Fruit fly (Drosophila melanogaster) whole organism, prepupa: Measurements from ENCODE around the gene CG14411.

ENCODE experiments used
- Blimp-1 ChIP-seq: fragments of 200-800 bp; sonication (Bioruptor generic); optimal IDR thresholded peaks from 3 replicates; lab custom pipeline; 2017; ENCODE audit warnings: missing biosample characterization, missing genetic modification characterization, mild to moderate bottlenecking, moderate library complexity, missing genetic modification reagents
- CG10631 ChIP-seq: fragments of 200-800 bp; sonication (Bioruptor generic); optimal IDR thresholded peaks from 2 replicates; lab custom pipeline; 2016; ENCODE audit warnings: missing biosample characterization, missing genetic modification characterization
- CG11294 ChIP-seq: fragments of 200-800 bp; sonication (Bioruptor generic); IDR thresholded peaks from 2 replicates; pipeline ENCODE4 v1.3.6; 2022; ENCODE audit warnings: missing biosample characterization, missing genetic modification characterization
- CG11762 ChIP-seq: fragments of 200-800 bp; sonication (Bioruptor generic); optimal IDR thresholded peaks from 3 replicates; lab custom pipeline; 2016; ENCODE audit warnings: missing biosample characterization, missing genetic modification characterization; ENCODE audit not compliant: insufficient read depth
- CG11902 ChIP-seq: fragments of 200-800 bp; sonication (Bioruptor generic); optimal IDR thresholded peaks from 3 replicates; lab custom pipeline; 2016; ENCODE audit warnings: missing biosample characterization, missing genetic modification characterization
- CG15336 ChIP-seq: fragments of 200-800 bp; sonication (Bioruptor generic); IDR thresholded peaks from 2 replicates; pipeline ENCODE4 v1.3.6; 2022; ENCODE audit warnings: missing biosample characterization, missing genetic modification characterization
- CG3032 ChIP-seq: fragments of 200-800 bp; optimal IDR thresholded peaks from 2 replicates; lab custom pipeline; 2019; ENCODE audit warnings: missing biosample characterization, mild to moderate bottlenecking, missing genetic modification characterization, moderate library complexity
- CG32006 ChIP-seq: fragments of 200-800 bp; sonication (Bioruptor generic); optimal IDR thresholded peaks from 3 replicates; lab custom pipeline; 2017; ENCODE audit warnings: missing biosample characterization, mild to moderate bottlenecking, missing genetic modification characterization
- CG34406 ChIP-seq: fragments of 200-800 bp; sonication (Bioruptor generic); optimal IDR thresholded peaks from 3 replicates; lab custom pipeline; 2016; ENCODE audit warnings: missing biosample characterization, missing genetic modification characterization
- CG6163 ChIP-seq: fragments of 200-800 bp; sonication (Bioruptor generic); IDR thresholded peaks from 3 replicates; pipeline ENCODE4 v1.3.6; 2022; ENCODE audit warnings: missing biosample characterization, missing genetic modification characterization
- CG6792 ChIP-seq: fragments of 200-800 bp; sonication (Bioruptor generic); optimal IDR thresholded peaks from 3 replicates; lab custom pipeline; 2016; ENCODE audit warnings: missing biosample characterization, missing genetic modification characterization
- CG6808 ChIP-seq: fragments of 200-800 bp; sonication (Bioruptor generic); optimal IDR thresholded peaks from 3 replicates; lab custom pipeline; 2017; ENCODE audit warnings: missing biosample characterization, missing genetic modification characterization, mild to moderate bottlenecking, moderate library complexity, missing genetic modification reagents
- CG6854 ChIP-seq: fragments of 200-800 bp; sonication (Bioruptor generic); optimal IDR thresholded peaks from 2 replicates; lab custom pipeline; 2017; ENCODE audit warnings: missing biosample characterization, mild to moderate bottlenecking, missing genetic modification characterization
- CG7368 ChIP-seq: fragments of 200-800 bp; sonication (Bioruptor generic); optimal IDR thresholded peaks from 3 replicates; lab custom pipeline; 2016; ENCODE audit warnings: missing biosample characterization, missing genetic modification characterization
- Eip75B ChIP-seq: fragments of 200-800 bp; sonication (Bioruptor generic); optimal IDR thresholded peaks from 3 replicates; lab custom pipeline; 2016; ENCODE audit warnings: missing biosample characterization, missing genetic modification characterization
- Eip78C ChIP-seq: fragments of 200-800 bp; sonication (Bioruptor generic); peaks from one replicate; lab custom pipeline; 2016; ENCODE audit warnings: missing biosample characterization, missing genetic modification characterization
- Eip93F ChIP-seq: fragments of 200-800 bp; sonication (Bioruptor generic); optimal IDR thresholded peaks from 2 replicates; lab custom pipeline; 2016; ENCODE audit warnings: missing biosample characterization, mild to moderate bottlenecking, missing genetic modification characterization
- Ets21C ChIP-seq: fragments of 200-800 bp; sonication (Bioruptor generic); optimal IDR thresholded peaks from 3 replicates; lab custom pipeline; 2016; ENCODE audit warnings: missing biosample characterization, missing genetic modification characterization
- Gug ChIP-seq: fragments of 200-800 bp; sonication (Bioruptor generic); IDR thresholded peaks from 2 replicates; pipeline ENCODE4 v1.3.6; 2022; ENCODE audit warnings: missing biosample characterization, missing genetic modification characterization
- Lpt ChIP-seq: fragments of 200-800 bp; sonication (Bioruptor generic); optimal IDR thresholded peaks from 3 replicates; lab custom pipeline; 2016; ENCODE audit warnings: missing biosample characterization, missing genetic modification characterization
- Met ChIP-seq: fragments of 200-800 bp; sonication (Bioruptor generic); optimal IDR thresholded peaks from 3 replicates; lab custom pipeline; 2016; ENCODE audit warnings: missing biosample characterization, missing genetic modification characterization
- OdsH ChIP-seq: fragments of 200-800 bp; sonication (Bioruptor generic); optimal IDR thresholded peaks from 3 replicates; lab custom pipeline; 2016; ENCODE audit warnings: missing biosample characterization, missing genetic modification characterization
- Smox ChIP-seq: fragments of 200-800 bp; sonication (Bioruptor generic); optimal IDR thresholded peaks from 3 replicates; lab custom pipeline; 2016; ENCODE audit warnings: missing biosample characterization, missing genetic modification characterization
- Sox102F ChIP-seq: fragments of 200-800 bp; sonication (Bioruptor generic); optimal IDR thresholded peaks from 2 replicates; lab custom pipeline; 2016; ENCODE audit warnings: missing biosample characterization, mild to moderate bottlenecking, missing genetic modification characterization
- Sox14 ChIP-seq: fragments of 200-800 bp; sonication (Bioruptor generic); optimal IDR thresholded peaks from 3 replicates; lab custom pipeline; 2016; ENCODE audit warnings: missing biosample characterization, missing genetic modification characterization
- achi ChIP-seq: fragments of 200-800 bp; sonication (Bioruptor generic); optimal IDR thresholded peaks from 3 replicates; lab custom pipeline; 2016; ENCODE audit warnings: missing biosample characterization, missing genetic modification characterization
- acj6 ChIP-seq: fragments of 200-800 bp; sonication (Bioruptor generic); optimal IDR thresholded peaks from 3 replicates; lab custom pipeline; 2016; ENCODE audit warnings: missing biosample characterization, missing genetic modification characterization
- eg ChIP-seq: fragments of 200-800 bp; sonication (Bioruptor generic); IDR thresholded peaks from 3 replicates; pipeline ENCODE4 v1.3.6; 2022; ENCODE audit warnings: missing biosample characterization, missing genetic modification characterization
- esn ChIP-seq: fragments of 200-800 bp; sonication (Bioruptor generic); optimal IDR thresholded peaks from 2 replicates; lab custom pipeline; 2016; ENCODE audit warnings: missing biosample characterization, mild to moderate bottlenecking, missing genetic modification characterization, moderate library complexity
- fd59A ChIP-seq: fragments of 200-800 bp; sonication (Bioruptor generic); optimal IDR thresholded peaks from 2 replicates; lab custom pipeline; 2017; ENCODE audit warnings: missing biosample characterization, mild to moderate bottlenecking, missing genetic modification characterization, missing genetic modification reagents
- fd85E ChIP-seq: fragments of 200-800 bp; sonication (Bioruptor generic); optimal IDR thresholded peaks from 3 replicates; lab custom pipeline; 2016; ENCODE audit warnings: missing biosample characterization, missing genetic modification characterization
- lz ChIP-seq: fragments of 200-800 bp; sonication (Bioruptor generic); optimal IDR thresholded peaks from 3 replicates; lab custom pipeline; 2016; ENCODE audit warnings: missing biosample characterization, missing genetic modification characterization
- net ChIP-seq: fragments of 200-800 bp; sonication (Bioruptor generic); optimal IDR thresholded peaks from 3 replicates; lab custom pipeline; 2016; ENCODE audit warnings: missing biosample characterization, missing genetic modification characterization
- salr ChIP-seq, 2 experiments: fragments of 200-800 bp; sonication (Bioruptor generic); optimal IDR thresholded peaks; 3 replicates each; lab custom pipeline; 2016 to 2018; ENCODE audit warnings: missing biosample characterization in 2 of 2, missing genetic modification characterization in 2 of 2, mild to moderate bottlenecking in 1 of 2
- spab ChIP-seq: fragments of 200-800 bp; sonication (Bioruptor generic); optimal IDR thresholded peaks from 2 replicates; lab custom pipeline; 2017; ENCODE audit warnings: missing biosample characterization, mild to moderate bottlenecking, missing genetic modification characterization, missing genetic modification reagents
- ss ChIP-seq, 2 experiments: fragments of 200-800 bp; sonication (Bioruptor generic); optimal IDR thresholded peaks; 2 replicates in 1 of 2; 3 replicates in 1 of 2; lab custom pipeline; 2017 to 2018; ENCODE audit warnings: mild to moderate bottlenecking in 2 of 2, missing biosample characterization in 2 of 2, missing genetic modification characterization in 2 of 2, moderate library complexity in 1 of 2
- svp ChIP-seq: fragments of 200-800 bp; sonication (Bioruptor generic); peaks from one replicate; lab custom pipeline; 2016; ENCODE audit warnings: missing biosample characterization, missing genetic modification characterization
- vri ChIP-seq: fragments of 200-800 bp; sonication (Bioruptor generic); optimal IDR thresholded peaks from 3 replicates; lab custom pipeline; 2016; ENCODE audit warnings: missing biosample characterization, mild to moderate bottlenecking, missing genetic modification characterization

CG14411 gene

DNA sequence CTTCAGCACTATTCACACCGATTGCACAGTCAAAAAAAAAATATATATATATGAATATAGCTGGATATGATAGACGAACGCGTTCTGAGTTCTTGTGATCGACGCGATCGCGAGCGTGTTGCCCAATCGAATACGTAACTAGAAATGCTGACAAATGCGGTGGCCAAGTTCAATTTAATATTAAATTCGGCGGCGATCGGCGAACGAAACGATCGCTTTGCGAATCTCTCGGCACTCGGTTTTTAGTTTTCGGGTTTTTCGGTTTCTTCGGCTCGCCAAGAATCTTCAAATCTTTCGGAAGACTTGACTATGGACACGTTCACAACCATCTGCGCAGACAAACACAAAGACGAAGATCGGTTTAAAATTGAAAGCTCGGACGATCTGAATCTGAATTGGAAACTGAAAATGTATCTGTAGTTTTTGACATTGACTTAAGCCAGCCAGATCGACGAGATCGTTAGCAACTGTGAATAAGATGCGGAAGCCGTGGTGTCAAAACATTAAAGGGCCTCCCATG is 20.8 kb downstream of the CG14411 start, which contains the start of gene CG9521:
Gene CG9521, minus strand, starts transcription at position 117 of the 520 bp plus-strand sequence.
- TF ChIP-seq Blimp-1 (GFP tag; lab: Kevin White, UChicago): no peak
- TF ChIP-seq salr (GFP tag; optimal IDR thresholded peaks at IDR 0.05; lab: Kevin White, UChicago): no peak
- TF ChIP-seq CG10631: no peak

DNA sequence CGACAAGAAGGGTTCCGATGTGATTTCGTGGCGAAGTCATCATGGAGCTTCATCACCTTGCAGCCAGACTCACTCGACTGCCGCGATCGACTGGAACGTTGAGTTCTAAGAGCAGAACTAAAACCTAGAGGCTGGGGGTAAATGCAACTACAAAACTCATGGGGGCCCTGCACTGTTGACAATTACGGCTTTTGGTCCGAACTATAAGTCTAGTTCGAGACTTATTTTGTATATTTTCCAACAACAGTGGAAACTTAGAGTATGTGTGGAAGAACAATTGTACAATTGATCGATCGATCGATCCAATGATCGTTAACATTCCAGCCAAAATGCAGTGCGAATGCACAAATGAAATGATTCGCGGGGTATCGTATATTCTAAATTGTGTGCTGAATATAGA is 23.8 kb downstream of the CG14411 start, which contains the start of gene CG9519:
Gene CG9519, minus strand, starts transcription at position 101 of the 400 bp plus-strand sequence.
- TF ChIP-seq Ets21C (GFP tag; lab: Kevin White, UChicago): no peak
- TF ChIP-seq net (GFP tag; lab: Kevin White, UChicago): no peak
- no peak for TF ChIP-seq CG15336 (GFP tag; lab: Robert Waterston, UW)
- TF ChIP-seq Smox (GFP tag; lab: Kevin White, UChicago): no peak
- TF ChIP-seq lz (GFP tag; lab: Kevin White, UChicago): no peak
- no peak for TF ChIP-seq Gug (GFP tag; lab: Robert Waterston, UW)
- TF ChIP-seq svp (GFP tag; lab: Kevin White, UChicago): no peak
- TF ChIP-seq Met (GFP tag; lab: Kevin White, UChicago): no peak
- TF ChIP-seq Lpt (GFP tag; lab: Kevin White, UChicago): no peak
- no peak for TF ChIP-seq CG7368 (GFP tag; lab: Kevin White, UChicago)
- no peak for TF ChIP-seq spab (GFP tag; lab: Kevin White, UChicago)
- TF ChIP-seq CG6163 (GFP tag; lab: Robert Waterston, UW): no peak

DNA sequence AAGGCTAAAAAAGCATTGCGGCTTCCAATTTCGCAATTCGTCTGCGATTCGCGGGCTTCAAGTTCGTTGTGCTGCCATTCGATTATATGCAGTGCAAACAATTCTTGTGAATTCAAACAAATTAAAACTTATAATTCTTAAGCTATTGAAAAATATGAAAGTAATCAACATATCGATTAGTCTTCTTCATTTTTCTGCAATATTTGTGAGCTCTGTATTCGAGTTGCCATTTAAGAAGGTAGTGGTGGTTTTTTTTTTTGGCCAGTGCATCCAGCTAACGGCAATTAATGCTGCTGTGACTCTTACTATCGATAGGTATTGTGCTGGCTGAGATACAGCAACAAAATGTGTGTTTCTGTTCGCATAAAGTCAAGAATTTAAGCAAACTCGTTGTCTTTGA is 25.4 kb downstream of the CG14411 start:
- no peak for TF ChIP-seq vri (GFP tag; lab: Kevin White, UChicago)
- TF ChIP-seq CG6808: no peak
- TF ChIP-seq CG6163 (GFP tag; lab: Robert Waterston, UW): 0 out of 3 replicates have a peak, but pooled peaks have one; percentile 48
- TF ChIP-seq Sox14 (GFP tag; lab: Kevin White, UChicago): no peak
- TF ChIP-seq Eip78C: peak; percentile 44
- TF ChIP-seq CG32006: peak; percentile 34
- TF ChIP-seq CG6792 (GFP tag; lab: Kevin White, UChicago): no peak
- peak; percentile 75 for TF ChIP-seq eg (GFP tag; lab: Robert Waterston, UW)
- no peak for TF ChIP-seq CG6854 (GFP tag; lab: Kevin White, UChicago)
- peak; percentile 52; the same call in 1 of the 2 replicates for TF ChIP-seq CG15336 (GFP tag; lab: Robert Waterston, UW)
- TF ChIP-seq CG11902 (GFP tag; lab: Kevin White, UChicago): no peak
- TF ChIP-seq achi: no peak
- TF ChIP-seq CG11762 (GFP tag; lab: Kevin White, UChicago): no peak
- TF ChIP-seq Lpt (GFP tag; lab: Kevin White, UChicago): no peak
- no peak for TF ChIP-seq acj6 (GFP tag; lab: Kevin White, UChicago)
- peak; percentile 44; the same call in 1 of the 2 replicates for TF ChIP-seq CG11294 (GFP tag; lab: Robert Waterston, UW)
- TF ChIP-seq Sox102F (GFP tag; lab: Kevin White, UChicago): peak; percentile 6
- TF ChIP-seq OdsH: peak; percentile 18
- no peak for TF ChIP-seq CG34406 (GFP tag; lab: Kevin White, UChicago)
- no peak for TF ChIP-seq esn (GFP tag; lab: Kevin White, UChicago)
- no peak for TF ChIP-seq ss (GFP tag; optimal IDR thresholded peaks at IDR 0.05; lab: Kevin White, UChicago)
- TF ChIP-seq Eip93F (GFP tag; lab: Kevin White, UChicago): no peak
- no peak for TF ChIP-seq CG3032 (tag; lab: Kevin White, UChicago)

- TF ChIP-seq CG15336 (GFP tag; lab: Robert Waterston, UW) (no peak), CG11762 (GFP tag; lab: Kevin White, UChicago) (no peak), Eip75B (GFP tag; lab: Kevin White, UChicago) (no peak), fd85E (GFP tag; lab: Kevin White, UChicago) (no peak), vri (GFP tag; lab: Kevin White, UChicago) (no peak), fd59A (GFP tag; lab: Kevin White, UChicago) (no peak)
These were observed 26.5 kb downstream of the CG14411 start, which contains the start of gene CG46399 for dm6 chrX:14858951-14859350. Gene CG46399 (plus strand): TSS chrX:14859251.
